Worm (Caenorhabditis elegans): ENCODE measurements around the gene T07A5.1.
"Not testable (repeated sequence)": the region's sequence is repeated elsewhere in the genome, so short reads cannot be mapped to it uniquely, and the experiment has no call there.

The T07A5.1 gene

DNA sequence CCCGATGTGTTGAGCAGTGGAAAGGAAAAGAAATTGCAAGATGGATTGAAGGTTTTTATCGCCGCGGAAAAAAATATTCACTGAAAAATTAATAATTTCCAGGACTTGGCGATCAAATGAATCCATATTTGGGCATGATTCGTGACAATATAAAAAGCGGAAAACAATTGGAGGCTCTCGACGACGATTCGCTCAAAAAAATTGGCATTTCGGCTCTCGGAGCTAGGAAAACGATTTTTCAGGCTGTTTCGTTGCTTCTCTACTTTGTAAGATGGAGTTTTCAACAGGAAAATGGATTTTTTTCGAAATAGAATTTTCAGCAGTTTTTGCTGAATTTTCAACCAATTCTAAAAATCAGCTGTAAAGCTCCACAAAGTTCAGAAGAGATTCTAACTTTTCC lies 34.2 kb downstream of the T07A5.1 start:
- TF ChIP-seq ces-1 (GFP tag; optimal IDR thresholded peaks at IDR 0.05) (no peak), elt-3 (tag; optimal IDR thresholded peaks at IDR 0.05) (no peak), lin-13 (tag; optimal IDR thresholded peaks at IDR 0.05) (no peak), sem-2 (GFP tag; optimal IDR thresholded peaks at IDR 0.05) (no peak), lsy-2 (tag; optimal IDR thresholded peaks at IDR 0.05) (no peak), flh-1 (GFP tag; optimal IDR thresholded peaks at IDR 0.05) (no peak), lin-32 (GFP tag; optimal IDR thresholded peaks at IDR 0.05) (no peak), mep-1 (tag; optimal IDR thresholded peaks at IDR 0.05) (no peak), zip-8 (tag; optimal IDR thresholded peaks at IDR 0.05) (no peak), snpc-4 (tag; optimal IDR thresholded peaks at IDR 0.05) (no peak)

DNA sequence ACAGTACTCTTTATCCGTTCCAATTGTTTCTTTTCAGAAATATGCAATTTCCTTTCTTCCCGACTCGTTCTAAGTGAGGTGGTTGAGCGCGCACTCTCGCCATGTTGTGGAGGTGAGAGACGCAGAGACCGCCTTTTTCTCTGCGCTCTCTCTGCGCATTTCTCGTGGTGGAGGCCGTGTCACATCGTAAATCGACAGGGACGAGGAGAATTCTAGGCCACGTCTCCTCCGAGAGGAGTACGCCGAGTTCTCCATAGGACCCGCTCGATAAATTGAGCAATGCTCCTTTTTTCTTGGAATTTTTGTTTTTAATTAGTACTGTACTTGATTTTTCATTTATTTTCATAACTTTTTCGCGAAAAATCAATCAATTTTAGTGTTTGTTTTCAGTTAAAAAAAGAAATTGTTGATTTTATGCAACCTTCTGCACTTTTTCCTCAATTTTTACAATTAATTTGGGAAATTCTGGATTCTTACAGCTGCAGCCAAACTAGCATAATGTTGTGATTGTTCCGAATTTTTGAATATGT lies 35.2 kb downstream of the T07A5.1 start, which contains the start of gene cnk-1:
TSS of gene cnk-1 (plus strand) at position 480 of the 530 bp plus-strand sequence.
- TF ChIP-seq zip-8 (tag; optimal IDR thresholded peaks at IDR 0.05) (no peak), elt-3 (tag; optimal IDR thresholded peaks at IDR 0.05) (no peak), cnd-1 (tag; optimal IDR thresholded peaks at IDR 0.05) (no peak), drap-1 (GFP tag; optimal IDR thresholded peaks at IDR 0.05) (peak; percentile 5), ces-1 (GFP tag; optimal IDR thresholded peaks at IDR 0.05) (peak; percentile 10), nhr-2 (tag; optimal IDR thresholded peaks at IDR 0.05) (no peak), ceh-43 (GFP tag; optimal IDR thresholded peaks at IDR 0.05) (no peak), lin-32 (GFP tag; optimal IDR thresholded peaks at IDR 0.05) (no peak), nhr-28 (tag; optimal IDR thresholded peaks at IDR 0.05) (no peak), hlh-1 (tag; optimal IDR thresholded peaks at IDR 0.05) (no peak), nhr-237 (tag; optimal IDR thresholded peaks at IDR 0.05) (no peak), lin-13 (tag; optimal IDR thresholded peaks at IDR 0.05) (no peak), pha-4 (tag; optimal IDR thresholded peaks at IDR 0.05) (peak; percentile 17), nhr-76 (tag; optimal IDR thresholded peaks at IDR 0.05) (no peak), ceh-83 (GFP tag; optimal IDR thresholded peaks at IDR 0.05) (no peak), flh-1 (GFP tag; optimal IDR thresholded peaks at IDR 0.05) (no peak), ztf-11 (tag; optimal IDR thresholded peaks at IDR 0.05) (no peak), lsy-2 (tag; optimal IDR thresholded peaks at IDR 0.05) (peak; percentile 22), ceh-39 (tag; optimal IDR thresholded peaks at IDR 0.05) (peak; percentile 11), unc-120 (tag; optimal IDR thresholded peaks at IDR 0.05; ENCODE audit: poor library complexity, severe bottlenecking) (no peak), elt-1 (tag; optimal IDR thresholded peaks at IDR 0.05; ENCODE audit: borderline replicate concordance, insufficient read depth) (no peak), mab-5 (tag; optimal IDR thresholded peaks at IDR 0.05) (no peak), mls-2 (tag; optimal IDR thresholded peaks at IDR 0.05) (peak; percentile 13), mep-1 (tag; optimal IDR thresholded peaks at IDR 0.05) (peak; percentile 13), sptf-1 (tag; optimal IDR thresholded peaks at IDR 0.05) (peak; percentile 41), M03D4.4 (tag; optimal IDR thresholded peaks at IDR 0.05) (no peak), nhr-12 (tag; optimal IDR thresholded peaks at IDR 0.05) (no peak), tbx-8 (GFP tag; optimal IDR thresholded peaks at IDR 0.05) (no peak)

DNA sequence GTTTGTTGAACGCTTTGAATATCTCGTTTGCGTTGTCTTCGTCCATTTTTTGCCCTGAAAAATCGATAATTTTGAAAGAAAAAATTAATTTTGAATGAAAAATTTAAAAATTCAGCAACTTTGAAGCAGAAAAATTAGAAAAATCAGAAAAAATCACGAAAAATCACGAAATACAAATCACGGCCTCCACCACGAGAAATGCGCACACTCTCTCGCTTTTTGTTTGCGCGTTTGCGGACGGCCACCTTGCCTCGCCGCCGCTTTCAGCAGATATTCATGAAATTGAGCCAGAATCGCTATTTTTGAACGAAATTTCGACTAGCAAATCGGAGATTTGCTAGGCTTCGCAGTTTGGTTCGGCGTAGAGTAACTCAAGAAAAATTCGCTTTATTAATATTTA lies 39.2 kb downstream of the T07A5.1 start, which contains the start of gene inpp-4B:
TSS of gene inpp-4B (minus strand) at position 54 of the 400 bp plus-strand sequence.
- not testable (repeated sequence) for TF ChIP-seq blmp-1 (tag; optimal IDR thresholded peaks at IDR 0.05); flh-1 (GFP tag; optimal IDR thresholded peaks at IDR 0.05); nhr-237 (tag; optimal IDR thresholded peaks at IDR 0.05)

DNA sequence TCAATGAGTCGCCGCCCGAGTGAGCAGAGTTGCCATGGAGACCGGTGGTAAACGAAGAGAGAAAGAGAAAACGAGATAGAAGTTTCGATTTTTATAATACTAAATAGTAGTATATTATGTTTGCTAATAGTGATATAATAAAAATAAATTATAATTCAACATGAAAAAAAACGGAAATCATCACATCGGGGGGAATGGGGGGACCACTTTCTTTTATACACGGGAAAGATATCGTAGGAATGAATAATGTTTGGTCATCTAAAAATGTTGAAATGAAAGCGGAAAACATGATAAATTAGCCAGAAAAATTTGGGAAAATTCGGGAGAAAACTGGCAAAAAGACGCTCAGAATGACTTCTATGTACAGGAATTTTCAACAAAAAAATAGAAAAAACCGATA lies 44.3 kb downstream of the T07A5.1 start, which contains the start of gene bbs-5:
TSS of gene bbs-5 (minus strand) at position 101 of the 400 bp plus-strand sequence.
- TF ChIP-seq nhr-2 (tag; optimal IDR thresholded peaks at IDR 0.05) (no peak), mab-5 (tag; optimal IDR thresholded peaks at IDR 0.05) (no peak), elt-1 (tag; optimal IDR thresholded peaks at IDR 0.05; ENCODE audit: borderline replicate concordance, insufficient read depth) (no peak), M03D4.4 (tag; optimal IDR thresholded peaks at IDR 0.05) (no peak), hlh-1 (tag; optimal IDR thresholded peaks at IDR 0.05) (no peak), unc-39 (tag; optimal IDR thresholded peaks at IDR 0.05) (no peak), bed-3 (GFP tag; optimal IDR thresholded peaks at IDR 0.05) (no peak), lin-13 (tag; optimal IDR thresholded peaks at IDR 0.05) (no peak), nhr-76 (tag; optimal IDR thresholded peaks at IDR 0.05) (no peak), unc-62 (GFP tag; optimal IDR thresholded peaks at IDR 0.05) (no peak)
